Worm (Caenorhabditis elegans) whole organism, L3 larva: ENCODE data around the gene M153.5.

Experiments
- R02D3.7 ChIP-seq: fragments of 150-350 bp; optimal IDR thresholded peaks from 2 replicates; lab custom pipeline; 2014; ENCODE audit warnings: missing biosample characterization, missing genetic modification characterization
- aly-2 ChIP-seq: fragments of 150-350 bp; optimal IDR thresholded peaks from 2 replicates; lab custom pipeline; 2014; ENCODE audit warnings: missing biosample characterization, missing genetic modification characterization
- ceh-82 ChIP-seq: fragments of 150-350 bp; optimal IDR thresholded peaks from 2 replicates; lab custom pipeline; 2014; ENCODE audit warnings: missing biosample characterization, missing genetic modification characterization
- egl-5 ChIP-seq: fragments of 150-350 bp; optimal IDR thresholded peaks from 2 replicates; lab custom pipeline; 2017; ENCODE audit warnings: missing biosample characterization, missing genetic modification reagents, missing genetic modification characterization, inconsistent platforms
- nhr-11 ChIP-seq: fragments of 150-350 bp; optimal IDR thresholded peaks from 2 replicates; lab custom pipeline; 2014; ENCODE audit warnings: missing biosample characterization, missing genetic modification characterization
- nhr-237 ChIP-seq: fragments of 150-350 bp; optimal IDR thresholded peaks from 2 replicates; lab custom pipeline; 2014; ENCODE audit warnings: missing biosample characterization, missing genetic modification characterization
- nhr-76 ChIP-seq: fragments of 150-350 bp; sonication (generic microtip); optimal IDR thresholded peaks from 5 replicates; lab custom pipeline; 2014; ENCODE audit warnings: missing biosample characterization, missing genetic modification characterization
- skn-1 ChIP-seq: fragments of 150-350 bp; optimal IDR thresholded peaks from 2 replicates; lab custom pipeline; 2014; ENCODE audit warnings: missing biosample characterization, missing genetic modification characterization
- unc-39 ChIP-seq: sonication (generic microtip); optimal IDR thresholded peaks from 4 replicates; lab custom pipeline; 2017; ENCODE audit warnings: missing biosample characterization, missing genetic modification characterization
- zag-1 ChIP-seq: fragments of 150-350 bp; optimal IDR thresholded peaks from 2 replicates; lab custom pipeline; 2014; ENCODE audit warnings: missing biosample characterization, missing genetic modification characterization

ce11 chrX:12158641-12159040 is 14.8 kb downstream of the M153.5 start:
- no peak for TF ChIP-seq unc-39 (tag; lab: Kevin White, UChicago)
- TF ChIP-seq R02D3.7 (tag; lab: Kevin White, UChicago) = no peak
- TF ChIP-seq ceh-82 = no peak
- no peak for TF ChIP-seq skn-1 (tag; lab: Kevin White, UChicago)
- TF ChIP-seq aly-2 (tag; lab: Kevin White, UChicago) = no peak
- peak; percentile 67 for TF ChIP-seq egl-5 (tag; lab: Kevin White, UChicago)
- TF ChIP-seq nhr-237 (tag; lab: Kevin White, UChicago) = no peak
- TF ChIP-seq nhr-11 (tag; lab: Kevin White, UChicago) = no peak
- TF ChIP-seq nhr-76 (tag; lab: Kevin White, UChicago) = no peak
- TF ChIP-seq zag-1 (tag; lab: Kevin White, UChicago) = no peak
